Worm (Caenorhabditis elegans) whole organism, early embryonic: Measurements from ENCODE around the gene C24H12.4.

ENCODE experiments used
- B0310.2 ChIP-seq: sonication (generic microtip); optimal IDR thresholded peaks from 2 replicates; lab custom pipeline; 2016; ENCODE audit warnings: mild to moderate bottlenecking, missing genetic modification characterization, missing compliant biosample characterization
- F13C5.2 ChIP-seq: sonication (generic microtip); optimal IDR thresholded peaks from 2 replicates; lab custom pipeline; 2017; ENCODE audit warnings: mild to moderate bottlenecking, missing genetic modification characterization, inconsistent platforms, missing compliant biosample characterization
- aly-1 ChIP-seq: sonication (generic microtip); optimal IDR thresholded peaks from 2 replicates; lab custom pipeline; 2016; ENCODE audit warnings: missing genetic modification characterization, missing compliant biosample characterization
- ama-1 ChIP-seq: fragments of 150-350 bp; optimal IDR thresholded peaks from 2 replicates; lab custom pipeline; 2014
- ceh-13 ChIP-seq: fragments of 200-800 bp; sonication (Bioruptor generic); optimal IDR thresholded peaks from 2 replicates; lab custom pipeline; 2018; ENCODE audit warnings: mild to moderate bottlenecking, missing genetic modification characterization, missing compliant biosample characterization
- ceh-36 ChIP-seq: sonication (generic microtip); optimal IDR thresholded peaks from 2 replicates; lab custom pipeline; 2016; ENCODE audit warnings: missing genetic modification characterization, inconsistent platforms, missing compliant biosample characterization
- ets-7 ChIP-seq: sonication (generic microtip); optimal IDR thresholded peaks from 2 replicates; lab custom pipeline; 2016; ENCODE audit warnings: missing genotype, missing genetic modification characterization, missing compliant biosample characterization
- flt-1 ChIP-seq: fragments of 200-800 bp; sonication (Bioruptor generic); IDR thresholded peaks from 2 replicates; pipeline ENCODE4 v1.3.6; 2022; ENCODE audit warnings: missing genetic modification characterization, missing compliant biosample characterization
- hmbx-1 ChIP-seq: sonication (generic microtip); optimal IDR thresholded peaks from 2 replicates; lab custom pipeline; 2016; ENCODE audit warnings: mild to moderate bottlenecking, missing genetic modification characterization, missing compliant biosample characterization
- hmg-4 ChIP-seq: fragments of 200-800 bp; sonication (Bioruptor generic); optimal IDR thresholded peaks from 2 replicates; lab custom pipeline; 2018; ENCODE audit warnings: mild to moderate bottlenecking, missing genetic modification characterization, missing compliant biosample characterization
- hnd-1 ChIP-seq: sonication (generic microtip); optimal IDR thresholded peaks from 2 replicates; lab custom pipeline; 2016; ENCODE audit warnings: missing genetic modification characterization, missing compliant biosample characterization
- pes-1 ChIP-seq: fragments of 200-800 bp; sonication (Bioruptor generic); IDR thresholded peaks from 2 replicates; pipeline ENCODE4 v1.3.6; 2022; ENCODE audit warnings: missing genetic modification reagents, missing genetic modification characterization, missing compliant biosample characterization
- scrt-1 ChIP-seq: fragments of 200-800 bp; sonication (Bioruptor generic); IDR thresholded peaks from 2 replicates; pipeline ENCODE4 v1.3.6; 2022; ENCODE audit warnings: missing genetic modification characterization, missing compliant biosample characterization
- sea-1 ChIP-seq: fragments of 200-800 bp; sonication (Bioruptor generic); conservative IDR thresholded peaks from 2 replicates; pipeline ENCODE4 v1.3.6; 2022; ENCODE audit warnings: missing genetic modification characterization, missing compliant biosample characterization
- tbx-11 ChIP-seq: fragments of 200-800 bp; sonication (Bioruptor generic); IDR thresholded peaks from 2 replicates; pipeline ENCODE4 v1.3.6; 2022; ENCODE audit warnings: missing genetic modification characterization, missing compliant biosample characterization
- tbx-37 ChIP-seq: fragments of 200-800 bp; sonication (Bioruptor generic); conservative IDR thresholded peaks from 2 replicates; pipeline ENCODE4 v1.3.6; 2022; ENCODE audit warnings: missing genetic modification reagents, missing genetic modification characterization, missing compliant biosample characterization
- tra-4 ChIP-seq: sonication (generic microtip); optimal IDR thresholded peaks from 2 replicates; lab custom pipeline; 2017; ENCODE audit warnings: missing genetic modification characterization, missing compliant biosample characterization

Gene C24H12.4

ce11 chrII:379935-380334 lies 31.1 kb upstream of the C24H12.4 start, which contains the start of gene C03H5.7:
TSS of gene C03H5.7 (plus strand) at chrII:380235.
- no peak for TF ChIP-seq scrt-1 (GFP tag; lab: Robert Waterston, UW)

ce11 chrII:385258-385657 lies 25.8 kb upstream of the C24H12.4 start, which contains the start of gene C03H5.5:
TSS of gene C03H5.5 (minus strand) at chrII:385358.
- TF ChIP-seq scrt-1 (GFP tag; lab: Robert Waterston, UW), result no peak
- TF ChIP-seq tbx-37 (GFP tag; lab: Robert Waterston, UW), result no peak
- TF ChIP-seq ets-7 (tag; lab: Kevin White, UChicago), result no peak
- TF ChIP-seq tbx-11, result no peak
- TF ChIP-seq ama-1 (lab: Kevin White, UChicago), result no peak
- TF ChIP-seq aly-1 (tag; lab: Kevin White, UChicago), result no peak
- no peak for TF ChIP-seq hmg-4 (GFP tag; lab: Kevin White, UChicago)
- TF ChIP-seq B0310.2, result no peak
- no peak for TF ChIP-seq hmbx-1 (tag; lab: Kevin White, UChicago)
- no peak for TF ChIP-seq pes-1 (GFP tag; lab: Robert Waterston, UW)

- TF ChIP-seq F13C5.2 (tag; lab: Kevin White, UChicago) (peak; percentile 84), hnd-1 (tag; lab: Kevin White, UChicago) (no peak), tbx-11 (0 out of 2 replicates have a peak, but pooled peaks have one; percentile 23), aly-1 (tag; lab: Kevin White, UChicago) (no peak), hmbx-1 (tag; lab: Kevin White, UChicago) (peak; percentile 4), tbx-37 (GFP tag; lab: Robert Waterston, UW) (no peak)
Measured at ce11 chrII:385957-386356, 25.1 kb upstream of the C24H12.4 start, which contains the start of gene C03H5.3. TSS of gene C03H5.3 (plus strand) at chrII:386088.

- TF ChIP-seq ets-7 (tag; lab: Kevin White, UChicago) (no peak), sea-1 (GFP tag; lab: Robert Waterston, UW) (no peak), hnd-1 (tag; lab: Kevin White, UChicago) (no peak), pes-1 (GFP tag; lab: Robert Waterston, UW) (no peak), ceh-36 (tag; lab: Kevin White, UChicago) (no peak), ama-1 (lab: Kevin White, UChicago) (no peak), flt-1 (GFP tag; lab: Robert Waterston, UW) (no peak), hmg-4 (GFP tag; lab: Kevin White, UChicago) (no peak)
Measured at ce11 chrII:387844-388355, 23.1 kb upstream of the C24H12.4 start.

- TF ChIP-seq sea-1 (GFP tag; lab: Robert Waterston, UW) (no peak), ama-1 (lab: Kevin White, UChicago) (no peak), B0310.2 (no peak), hmbx-1 (tag; lab: Kevin White, UChicago) (no peak)
Measured at ce11 chrII:388533-388932, 22.5 kb upstream of the C24H12.4 start, which contains the start of gene nstp-4. TSS of gene nstp-4 (plus strand) at chrII:388833.

ce11 chrII:399321-399720 lies 11.7 kb upstream of the C24H12.4 start, which contains the start of gene C03H5.6:
TSS of gene C03H5.6 (minus strand) at chrII:399421.
- TF ChIP-seq hmg-4 (GFP tag; lab: Kevin White, UChicago) (no peak), flt-1 (GFP tag; lab: Robert Waterston, UW) (no peak), pes-1 (GFP tag; lab: Robert Waterston, UW) (no peak), B0310.2 (no peak), aly-1 (tag; lab: Kevin White, UChicago) (no peak), hmbx-1 (tag; lab: Kevin White, UChicago) (no peak), tbx-37 (GFP tag; lab: Robert Waterston, UW) (no peak)

ce11 chrII:400167-400566 lies 10.9 kb upstream of the C24H12.4 start:
- no peak for TF ChIP-seq hnd-1 (tag; lab: Kevin White, UChicago)
- TF ChIP-seq scrt-1 (GFP tag; lab: Robert Waterston, UW), result no peak
- TF ChIP-seq ets-7 (tag; lab: Kevin White, UChicago), result no peak
- TF ChIP-seq flt-1 (GFP tag; lab: Robert Waterston, UW), result no peak
- TF ChIP-seq ceh-36 (tag; lab: Kevin White, UChicago), result no peak
- no peak for TF ChIP-seq sea-1 (GFP tag; lab: Robert Waterston, UW)
- no peak for TF ChIP-seq hmg-4 (GFP tag; lab: Kevin White, UChicago)
- TF ChIP-seq B0310.2, result no peak
- no peak for TF ChIP-seq ama-1 (lab: Kevin White, UChicago)
- TF ChIP-seq tra-4 (tag; lab: Kevin White, UChicago), result no peak
- no peak for TF ChIP-seq ceh-13 (GFP tag; lab: Kevin White, UChicago)
- no peak for TF ChIP-seq pes-1 (GFP tag; lab: Robert Waterston, UW)

- no peak for TF ChIP-seq ama-1 (lab: Kevin White, UChicago)
- TF ChIP-seq B0310.2, result no peak
- TF ChIP-seq hmbx-1 (tag; lab: Kevin White, UChicago), result no peak
- TF ChIP-seq hnd-1 (tag; lab: Kevin White, UChicago), result no peak
- TF ChIP-seq ceh-13 (GFP tag; lab: Kevin White, UChicago), result no peak
- no peak for TF ChIP-seq scrt-1 (GFP tag; lab: Robert Waterston, UW)
- no peak for TF ChIP-seq tra-4 (tag; lab: Kevin White, UChicago)
- no peak for TF ChIP-seq aly-1 (tag; lab: Kevin White, UChicago)
- TF ChIP-seq tbx-37 (GFP tag; lab: Robert Waterston, UW), result no peak
- TF ChIP-seq ets-7 (tag; lab: Kevin White, UChicago), result no peak
- TF ChIP-seq tbx-11, result no peak
- no peak for TF ChIP-seq hmg-4 (GFP tag; lab: Kevin White, UChicago)
- TF ChIP-seq pes-1 (GFP tag; lab: Robert Waterston, UW), result no peak
- TF ChIP-seq F13C5.2 (tag; lab: Kevin White, UChicago), result no peak
- TF ChIP-seq ceh-36 (tag; lab: Kevin White, UChicago), result no peak
- no peak for TF ChIP-seq flt-1 (GFP tag; lab: Robert Waterston, UW)
- TF ChIP-seq sea-1 (GFP tag; lab: Robert Waterston, UW), result no peak
Measured at ce11 chrII:401211-401610, 9.8 kb upstream of the C24H12.4 start.
